Worm (Caenorhabditis elegans) whole organism, L4/young adult: ENCODE measurements around the gene srt-68.
A peak's percentile ranks its signal among the peaks of the same experiment; 100 is the strongest.

ENCODE experiments used
- W03F9.2 ChIP-seq: fragments of 150-350 bp; optimal IDR thresholded peaks from 2 replicates; lab custom pipeline; 2014; ENCODE audit warnings: missing biosample characterization, missing genetic modification characterization
- dao-5 ChIP-seq: sonication (generic microtip); optimal IDR thresholded peaks from 2 replicates; lab custom pipeline; 2016; ENCODE audit warnings: missing genotype, missing genetic modification characterization, moderate library complexity, missing compliant biosample characterization
- him-1 ChIP-seq: sonication (generic microtip); optimal IDR thresholded peaks from 2 replicates; lab custom pipeline; 2016; ENCODE audit warnings: missing genotype, missing genetic modification reagents, missing genetic modification characterization, missing compliant biosample characterization

The srt-68 gene

ce11 chrV:5252016-5252415 is at the start of gene srt-68:
TSS of gene srt-68 (minus strand) at chrV:5252116.
- TF ChIP-seq W03F9.2 (tag; lab: Kevin White, UChicago) (no peak), dao-5 (no peak), him-1 (no peak)

ce11 chrV:5301226-5301625 is 49.3 kb upstream of the srt-68 start:
- TF ChIP-seq him-1 (no peak), W03F9.2 (tag; lab: Kevin White, UChicago) (no peak), dao-5 (no peak)

- TF ChIP-seq W03F9.2 (tag; lab: Kevin White, UChicago) = no peak
- TF ChIP-seq dao-5 = no peak
- no peak for TF ChIP-seq him-1
Observed at ce11 chrV:5297740-5298139, 45.8 kb upstream of the srt-68 start.

ce11 chrV:5295940-5296339 is 44.0 kb upstream of the srt-68 start:
- no peak for TF ChIP-seq dao-5
- TF ChIP-seq W03F9.2 (tag; lab: Kevin White, UChicago) = no peak
- no peak for TF ChIP-seq him-1

ce11 chrV:5288676-5289075 is 36.8 kb upstream of the srt-68 start:
- TF ChIP-seq him-1 (no peak), dao-5 (no peak), W03F9.2 (tag; lab: Kevin White, UChicago) (no peak)

ce11 chrV:5287273-5287672 is 35.4 kb upstream of the srt-68 start, which contains the start of gene Y49G5A.1:
TSS of gene Y49G5A.1 (minus strand) at chrV:5287373.
- no peak for TF ChIP-seq W03F9.2 (tag; lab: Kevin White, UChicago)
- no peak for TF ChIP-seq dao-5
- TF ChIP-seq him-1 = no peak

ce11 chrV:5278001-5278400 is 26.1 kb upstream of the srt-68 start, which contains the start of gene B0238.9:
TSS of gene B0238.9 (minus strand) at chrV:5278101.
- TF ChIP-seq him-1 = no peak

ce11 chrV:5275426-5276007 is 23.6 kb upstream of the srt-68 start:
- TF ChIP-seq him-1 (no peak), W03F9.2 (tag; lab: Kevin White, UChicago) (no peak)

- TF ChIP-seq dao-5 (no peak), W03F9.2 (tag; lab: Kevin White, UChicago) (peak; percentile 36)
Observed at ce11 chrV:5274974-5275373, 23.1 kb upstream of the srt-68 start.

ce11 chrV:5273770-5274169 is 21.9 kb upstream of the srt-68 start, which contains the start of gene natc-2:
TSS of gene natc-2 (plus strand) at chrV:5274070.
- TF ChIP-seq W03F9.2 (tag; lab: Kevin White, UChicago) (no peak), him-1 (no peak), dao-5 (no peak)

ce11 chrV:5273241-5273640 is 21.3 kb upstream of the srt-68 start:
- TF ChIP-seq W03F9.2 (tag; lab: Kevin White, UChicago) (no peak), him-1 (no peak), dao-5 (no peak)

- TF ChIP-seq him-1 (no peak), W03F9.2 (tag; lab: Kevin White, UChicago) (no peak), dao-5 (no peak)
Observed at ce11 chrV:5272619-5273074, 20.7 kb upstream of the srt-68 start.

- TF ChIP-seq him-1 (no peak), dao-5 (no peak), W03F9.2 (tag; lab: Kevin White, UChicago) (no peak)
Observed at ce11 chrV:5272034-5272433, 20.1 kb upstream of the srt-68 start.

- no peak for TF ChIP-seq W03F9.2 (tag; lab: Kevin White, UChicago)
- no peak for TF ChIP-seq dao-5
- TF ChIP-seq him-1 = no peak
Observed at ce11 chrV:5271487-5271886, 19.6 kb upstream of the srt-68 start.

- TF ChIP-seq dao-5 (no peak), W03F9.2 (tag; lab: Kevin White, UChicago) (no peak), him-1 (no peak)
Observed at ce11 chrV:5269024-5269535, 17.2 kb upstream of the srt-68 start, which contains the start of gene penr-1. TSS of gene penr-1 (plus strand) at chrV:5269485.

ce11 chrV:5265581-5265980 is 13.7 kb upstream of the srt-68 start, which contains the start of the genes srt-69 and B0238.12:
TSS of gene srt-69 (minus strand) at chrV:5265681.
TSS of gene B0238.12 (plus strand) at chrV:5265844.
- no peak for TF ChIP-seq W03F9.2 (tag; lab: Kevin White, UChicago)
- no peak for TF ChIP-seq him-1
- no peak for TF ChIP-seq dao-5
